Fruit fly (Drosophila melanogaster) S2 (cell line): ENCODE results near the gene CG45049.

Experiments
- CG8478 ChIP-seq: fragments of >200 bp; optimal IDR thresholded peaks from 2 replicates; lab custom pipeline; 2018
- CTCF ChIP-seq, 2 experiments: fragments of >200 bp; optimal IDR thresholded peaks; 2 replicates each; lab custom pipeline; 2018

dm6 chr3R:22718401-22718800 is 8.4 kb upstream of the CG45049 start:
- TF ChIP-seq CG8478 (lab: Kevin White, UChicago) (no peak), CTCF (optimal IDR thresholded peaks at IDR 0.05; lab: Kevin White, UChicago) (no peak)
